Worm (Caenorhabditis elegans) whole organism, L4 larva: ENCODE results near the gene K02E11.10.

ENCODE experiments used
- F44E2.7 ChIP-seq: fragments of 200-800 bp; sonication (Bioruptor generic); IDR thresholded peaks from 2 replicates; pipeline ENCODE4 v2.1.2; 2022; ENCODE audit warnings: missing genetic modification characterization, missing compliant biosample characterization
- R02D3.7 ChIP-seq: fragments of 150-350 bp; sonication (generic microtip); optimal IDR thresholded peaks from 3 replicates; lab custom pipeline; 2014; ENCODE audit warnings: missing biosample characterization, missing genetic modification characterization
- T20F7.1 ChIP-seq: fragments of 200-800 bp; sonication (Bioruptor generic); optimal IDR thresholded peaks from 2 replicates; lab custom pipeline; 2018; ENCODE audit warnings: mild to moderate bottlenecking, missing genetic modification characterization, missing compliant biosample characterization
- T26A8.4 ChIP-seq: fragments of 200-800 bp; sonication (Bioruptor generic); IDR thresholded peaks from 2 replicates; pipeline ENCODE4 v1.3.6; 2022; ENCODE audit warnings: missing genetic modification characterization, missing compliant biosample characterization
- Y105C5A.15 ChIP-seq: fragments of 200-800 bp; sonication (Bioruptor generic); IDR thresholded peaks from 2 replicates; pipeline ENCODE4 v1.3.6; 2022; ENCODE audit warnings: missing genetic modification characterization, missing compliant biosample characterization
- Y48G9A.11 ChIP-seq: fragments of 200-800 bp; sonication (Bioruptor generic); IDR thresholded peaks from 2 replicates; pipeline ENCODE4 v1.3.6; 2022; ENCODE audit warnings: missing genetic modification reagents, missing genetic modification characterization, missing compliant biosample characterization
- ZK337.2 ChIP-seq: fragments of 200-800 bp; sonication (Bioruptor generic); IDR thresholded peaks from 2 replicates; pipeline ENCODE4 v1.3.6; 2022; ENCODE audit warnings: missing genetic modification reagents, missing genetic modification characterization, missing compliant biosample characterization
- aha-1 ChIP-seq: fragments of 150-350 bp; peaks from one replicate; lab custom pipeline; 2014; ENCODE audit warnings: missing biosample characterization, missing genetic modification characterization
- arid-1 ChIP-seq: fragments of 200-800 bp; sonication (Bioruptor generic); conservative IDR thresholded peaks from 2 replicates; pipeline ENCODE4 v1.3.6; 2022; ENCODE audit warnings: missing genetic modification reagents, missing genetic modification characterization, missing compliant biosample characterization
- ceh-44 ChIP-seq: fragments of 200-800 bp; sonication (Bioruptor generic); IDR thresholded peaks from 2 replicates; pipeline ENCODE4 v1.3.6; 2022; ENCODE audit warnings: missing genetic modification reagents, missing genetic modification characterization, missing compliant biosample characterization
- ceh-82 ChIP-seq: sonication (generic microtip); optimal IDR thresholded peaks from 2 replicates; lab custom pipeline; 2017; ENCODE audit warnings: missing biosample characterization, missing genetic modification characterization
- ces-1 ChIP-seq: fragments of 150-350 bp; sonication (generic microtip); optimal IDR thresholded peaks from 4 replicates; lab custom pipeline; 2014; ENCODE audit warnings: missing biosample characterization, missing genetic modification reagents, missing genetic modification characterization
- cey-2 ChIP-seq: sonication (generic microtip); optimal IDR thresholded peaks from 3 replicates; lab custom pipeline; 2017; ENCODE audit warnings: missing genetic modification characterization, mild to moderate bottlenecking, missing compliant biosample characterization, antibody characterized with exemption, borderline replicate concordance; ENCODE audit not compliant: insufficient read depth
- daf-12 ChIP-seq: fragments of 150-350 bp; optimal IDR thresholded peaks from 2 replicates; lab custom pipeline; 2014; ENCODE audit warnings: missing biosample characterization, missing genetic modification reagents, missing genetic modification characterization
- daf-19 ChIP-seq: fragments of 200-800 bp; sonication (Bioruptor generic); conservative IDR thresholded peaks from 2 replicates; pipeline ENCODE4 v1.3.6; 2022; ENCODE audit warnings: missing genetic modification characterization, missing compliant biosample characterization
- daf-8 ChIP-seq: fragments of 200-800 bp; sonication (Bioruptor generic); IDR thresholded peaks from 2 replicates; pipeline ENCODE4 v1.3.6; 2022; ENCODE audit warnings: missing genetic modification characterization, missing compliant biosample characterization
- dmd-6 ChIP-seq: fragments of 200-800 bp; sonication (Bioruptor generic); IDR thresholded peaks from 2 replicates; pipeline ENCODE4 v1.3.6; 2022; ENCODE audit warnings: missing genetic modification reagents, missing genetic modification characterization, missing compliant biosample characterization
- dmd-9 ChIP-seq: fragments of 200-800 bp; sonication (Bioruptor generic); IDR thresholded peaks from 2 replicates; pipeline ENCODE4 v1.3.6; 2022; ENCODE audit warnings: missing genetic modification reagents, missing genetic modification characterization, missing compliant biosample characterization
- dpl-1 ChIP-seq: fragments of 150-350 bp; optimal IDR thresholded peaks from 2 replicates; lab custom pipeline; 2014; ENCODE audit warnings: missing biosample characterization, missing genetic modification reagents, missing genetic modification characterization
- dve-1 ChIP-seq: sonication (generic microtip); optimal IDR thresholded peaks from 2 replicates; lab custom pipeline; 2017; ENCODE audit warnings: antibody characterized with exemption, mild to moderate bottlenecking, missing genetic modification characterization, missing compliant biosample characterization; ENCODE audit not compliant: insufficient read depth
- egl-43 ChIP-seq: fragments of 200-800 bp; sonication (Bioruptor generic); IDR thresholded peaks from 2 replicates; pipeline ENCODE4 v1.3.6; 2022; ENCODE audit warnings: missing genetic modification reagents, missing genetic modification characterization, missing compliant biosample characterization
- fkh-10 ChIP-seq: fragments of 150-350 bp; optimal IDR thresholded peaks from 2 replicates; lab custom pipeline; 2014; ENCODE audit warnings: missing biosample characterization, missing genetic modification reagents, missing genetic modification characterization
- hif-1 ChIP-seq, 2 experiments: sonication (generic microtip); optimal IDR thresholded peaks; 2 replicates each; lab custom pipeline; 2016 to 2017; ENCODE audit warnings: missing compliant biosample characterization in 2 of 2, missing genetic modification characterization in 2 of 2, missing genetic modification reagents in 2 of 2, missing genotype in 2 of 2, mild to moderate bottlenecking in 1 of 2
- hlh-11 ChIP-seq: fragments of 200-800 bp; sonication (Bioruptor generic); optimal IDR thresholded peaks from 2 replicates; lab custom pipeline; 2018; ENCODE audit warnings: mild to moderate bottlenecking, missing genetic modification characterization, missing compliant biosample characterization
- lim-7 ChIP-seq: fragments of 200-800 bp; sonication (Bioruptor generic); IDR thresholded peaks from 2 replicates; pipeline ENCODE4 v1.3.6; 2022; ENCODE audit warnings: missing genetic modification characterization, missing compliant biosample characterization
- lin-1 ChIP-seq: fragments of 200-800 bp; sonication (Bioruptor generic); IDR thresholded peaks from 2 replicates; pipeline ENCODE4 v1.3.6; 2022; ENCODE audit warnings: missing genetic modification reagents, missing genetic modification characterization, missing compliant biosample characterization
- lin-29 ChIP-seq: fragments of 200-800 bp; sonication (Bioruptor generic); IDR thresholded peaks from 2 replicates; pipeline ENCODE4 v1.3.6; 2022; ENCODE audit warnings: missing genetic modification reagents, missing genetic modification characterization, missing compliant biosample characterization
- lin-38 ChIP-seq: fragments of 200-800 bp; sonication (Bioruptor generic); IDR thresholded peaks from 2 replicates; pipeline ENCODE4 v1.3.6; 2022; ENCODE audit warnings: missing genetic modification reagents, missing genetic modification characterization, missing compliant biosample characterization
- lir-3 ChIP-seq: sonication (generic microtip); optimal IDR thresholded peaks from 2 replicates; lab custom pipeline; 2016; ENCODE audit warnings: mild to moderate bottlenecking, missing genetic modification characterization, missing compliant biosample characterization
- lsy-2 ChIP-seq, 2 experiments: fragments of 150-350 bp in 1 of 2; sonication (generic microtip) in 1 of 2; optimal IDR thresholded peaks; 2 replicates each; lab custom pipeline; 2014 to 2017; ENCODE audit warnings: missing biosample characterization in 2 of 2, missing genetic modification characterization in 2 of 2
- mdl-1 ChIP-seq, 2 experiments: fragments of 150-350 bp in 1 of 2; sonication (generic microtip) in 1 of 2; optimal IDR thresholded peaks; 2 replicates each; lab custom pipeline; 2014 to 2017; ENCODE audit warnings: missing biosample characterization in 2 of 2, missing genetic modification characterization in 2 of 2
- mep-1 ChIP-seq: fragments of 150-350 bp; sonication (generic microtip); optimal IDR thresholded peaks from 3 replicates; lab custom pipeline; 2014; ENCODE audit warnings: missing biosample characterization, missing genetic modification characterization
- mxl-3 ChIP-seq: fragments of 200-800 bp; sonication (Bioruptor generic); optimal IDR thresholded peaks from 2 replicates; lab custom pipeline; 2018; ENCODE audit warnings: mild to moderate bottlenecking, missing genetic modification characterization, missing compliant biosample characterization
- nhr-111 ChIP-seq: fragments of 200-800 bp; sonication (Bioruptor generic); optimal IDR thresholded peaks from 2 replicates; lab custom pipeline; 2018; ENCODE audit warnings: mild to moderate bottlenecking, missing genetic modification characterization, missing compliant biosample characterization
- nhr-237 ChIP-seq: sonication (generic microtip); optimal IDR thresholded peaks from 2 replicates; lab custom pipeline; 2017; ENCODE audit warnings: missing biosample characterization, missing genetic modification characterization
- nhr-25 ChIP-seq: sonication (generic microtip); optimal IDR thresholded peaks from 2 replicates; lab custom pipeline; 2017; ENCODE audit warnings: missing genetic modification characterization, mild to moderate bottlenecking, missing compliant biosample characterization, antibody characterized with exemption, moderate library complexity, borderline replicate concordance; ENCODE audit not compliant: insufficient read depth
- nhr-42 ChIP-seq: fragments of 200-800 bp; sonication (Bioruptor generic); IDR thresholded peaks from 2 replicates; pipeline ENCODE4 v1.3.6; 2022; ENCODE audit warnings: missing genetic modification characterization, missing compliant biosample characterization
- nhr-48 ChIP-seq: sonication (generic microtip); optimal IDR thresholded peaks from 2 replicates; lab custom pipeline; 2016; ENCODE audit warnings: mild to moderate bottlenecking, missing genetic modification characterization, missing compliant biosample characterization
- nhr-76 ChIP-seq: fragments of 150-350 bp; optimal IDR thresholded peaks from 2 replicates; lab custom pipeline; 2014; ENCODE audit warnings: missing biosample characterization, missing genetic modification characterization
- nhr-77 ChIP-seq: fragments of 150-350 bp; optimal IDR thresholded peaks from 2 replicates; lab custom pipeline; 2014; ENCODE audit warnings: missing biosample characterization, missing genetic modification characterization
- saeg-2 ChIP-seq: fragments of 200-800 bp; sonication (Bioruptor generic); IDR thresholded peaks from 2 replicates; pipeline ENCODE4 v1.3.6; 2022; ENCODE audit warnings: missing genetic modification reagents, missing genetic modification characterization, missing compliant biosample characterization
- sdz-12 ChIP-seq: fragments of 200-800 bp; sonication (Bioruptor generic); optimal IDR thresholded peaks from 2 replicates; lab custom pipeline; 2018; ENCODE audit warnings: mild to moderate bottlenecking, missing genetic modification characterization, missing compliant biosample characterization
- spr-1 ChIP-seq: sonication (generic microtip); optimal IDR thresholded peaks from 2 replicates; lab custom pipeline; 2016; ENCODE audit warnings: mild to moderate bottlenecking, missing genetic modification characterization, missing compliant biosample characterization
- tag-97 ChIP-seq: fragments of 200-800 bp; sonication (Bioruptor generic); IDR thresholded peaks from 2 replicates; pipeline ENCODE4 v1.3.6; 2022; ENCODE audit warnings: missing genetic modification characterization, missing compliant biosample characterization
- tra-1 ChIP-seq: fragments of 200-800 bp; sonication (Bioruptor generic); IDR thresholded peaks from 2 replicates; pipeline ENCODE4 v1.3.6; 2022; ENCODE audit warnings: missing genetic modification reagents, missing genetic modification characterization, missing compliant biosample characterization
- unc-62 ChIP-seq, 3 experiments: fragments of 150-350 bp in 1 of 3; sonication (generic microtip); optimal IDR thresholded peaks in 2 of 3; peaks in 1 of 3; 1 replicate in 1 of 3; 2 replicates in 2 of 3; lab custom pipeline; 2014 to 2017; ENCODE audit warnings: missing biosample characterization in 3 of 3, missing genetic modification characterization in 3 of 3, missing genetic modification reagents in 3 of 3, missing genotype in 1 of 3
- zag-1 ChIP-seq: fragments of 150-350 bp; optimal IDR thresholded peaks from 2 replicates; lab custom pipeline; 2014; ENCODE audit warnings: missing biosample characterization, missing genetic modification characterization
- zfp-3 ChIP-seq: fragments of 200-800 bp; sonication (Bioruptor generic); conservative IDR thresholded peaks from 2 replicates; pipeline ENCODE4 v1.3.6; 2022; ENCODE audit warnings: missing genetic modification reagents, missing genetic modification characterization, missing compliant biosample characterization
- zip-2 ChIP-seq: fragments of 150-350 bp; optimal IDR thresholded peaks from 2 replicates; lab custom pipeline; 2014; ENCODE audit warnings: missing biosample characterization, missing genetic modification characterization
- ztf-7 ChIP-seq: fragments of 150-350 bp; optimal IDR thresholded peaks from 2 replicates; lab custom pipeline; 2014; ENCODE audit warnings: missing biosample characterization, missing genetic modification characterization

K02E11.10 gene

ce11 chrV:14200086-14200485, 40.9 kb downstream of the K02E11.10 start (continued):
- TF ChIP-seq dve-1 (peak; percentile 98), mep-1 (peak; percentile 96), lsy-2 (tag; optimal IDR thresholded peaks at IDR 0.05; lab: Kevin White, UChicago) (peak; percentile 87 to 90), Y48G9A.11 (GFP tag; lab: Robert Waterston, UW) (no peak), nhr-76 (tag; lab: Kevin White, UChicago) (peak; percentile 35), ZK337.2 (GFP tag; lab: Robert Waterston, UW) (no peak), nhr-77 (peak; percentile 97), F44E2.7 (GFP tag; lab: Robert Waterston, UW) (no peak), aha-1 (peak; percentile 98), daf-8 (GFP tag; lab: Robert Waterston, UW) (0 out of 2 replicates have a peak, but pooled peaks have one; percentile 39), nhr-111 (GFP tag; lab: Kevin White, UChicago) (no peak), arid-1 (GFP tag; lab: Robert Waterston, UW) (peak; percentile 62; the same call in 1 of the 2 replicates), dmd-6 (GFP tag; lab: Robert Waterston, UW) (peak; percentile 95), dmd-9 (no peak), Y105C5A.15 (GFP tag; lab: Robert Waterston, UW) (no peak), zip-2 (tag; lab: Kevin White, UChicago) (peak; percentile 35), cey-2 (tag; lab: Kevin White, UChicago) (peak; percentile 11), ces-1 (no peak), spr-1 (tag; lab: Kevin White, UChicago) (peak; percentile 88), ceh-82 (tag; lab: Kevin White, UChicago) (no peak), nhr-48 (tag; lab: Kevin White, UChicago) (peak; percentile 90), unc-62 (GFP tag; optimal IDR thresholded peaks at IDR 0.05 in 1 of 2; lab: Kevin White, UChicago) (peak in 1 of 2 experiments; percentile 99), unc-62 (tag; optimal IDR thresholded peaks at IDR 0.05; lab: Kevin White, UChicago) (no peak), tag-97 (GFP tag; lab: Robert Waterston, UW) (no peak), nhr-25 (tag; lab: Kevin White, UChicago) (peak; percentile 29), nhr-237 (tag; lab: Kevin White, UChicago) (peak; percentile 10), daf-12 (tag; lab: Kevin White, UChicago) (no peak), daf-19 (GFP tag; lab: Robert Waterston, UW) (0 out of 2 replicates have a peak, but pooled peaks have one; percentile 13), ceh-44 (GFP tag; lab: Robert Waterston, UW) (no peak), lir-3 (tag; lab: Kevin White, UChicago) (no peak), lin-38 (peak; percentile 71), sdz-12 (GFP tag; lab: Kevin White, UChicago) (no peak), ztf-7 (peak; percentile 26), saeg-2 (peak; percentile 63; the same call in 1 of the 2 replicates), nhr-42 (peak; percentile 83), egl-43 (GFP tag; lab: Robert Waterston, UW) (peak; percentile 68), dpl-1 (GFP tag; lab: Kevin White, UChicago) (peak; percentile 65), mdl-1 (tag; optimal IDR thresholded peaks at IDR 0.05; lab: Kevin White, UChicago) (peak; percentile 54 to 95), lin-1 (GFP tag; lab: Robert Waterston, UW) (peak; percentile 67; the same call in 1 of the 2 replicates), lin-29 (GFP tag; lab: Robert Waterston, UW) (no peak), tra-1 (peak; percentile 54; the same call in 1 of the 2 replicates), T26A8.4 (GFP tag; lab: Robert Waterston, UW) (peak; percentile 84), hif-1 (tag; optimal IDR thresholded peaks at IDR 0.05; lab: Kevin White, UChicago) (peak; percentile 15 to 86), R02D3.7 (tag; lab: Kevin White, UChicago) (no peak), zfp-3 (peak; percentile 87), lim-7 (GFP tag; lab: Robert Waterston, UW) (0 out of 2 replicates have a peak, but pooled peaks have one; percentile 29), fkh-10 (GFP tag; lab: Kevin White, UChicago) (no peak), zag-1 (tag; lab: Kevin White, UChicago) (no peak), hlh-11 (tag; lab: Kevin White, UChicago) (peak; percentile 99), mxl-3 (GFP tag; lab: Kevin White, UChicago) (peak; percentile 94), T20F7.1 (peak; percentile 83)
